Fruit fly (Drosophila melanogaster) whole organism, embryonic: Measurements from ENCODE around the gene Vha16-3.
A peak's percentile ranks its signal among the peaks of the same experiment; 100 is the strongest.

Source experiments
- Atf-2 ChIP-seq: fragments of 200-800 bp; sonication (Bioruptor generic); optimal IDR thresholded peaks from 2 replicates; lab custom pipeline; 2016; ENCODE audit warnings: missing biosample characterization, missing genetic modification characterization
- B-H2 ChIP-seq: fragments of 200-800 bp; sonication (Bioruptor generic); optimal IDR thresholded peaks from 2 replicates; lab custom pipeline; 2018; ENCODE audit warnings: missing biosample characterization, mild to moderate bottlenecking, missing genetic modification characterization
- CG10267 ChIP-seq: fragments of 200-800 bp; sonication (Bioruptor generic); optimal IDR thresholded peaks from 2 replicates; lab custom pipeline; 2018; ENCODE audit warnings: missing biosample characterization, mild to moderate bottlenecking, missing genetic modification characterization, moderate library complexity
- CG10462 ChIP-seq: fragments of 200-800 bp; sonication (Bioruptor generic); optimal IDR thresholded peaks from 2 replicates; lab custom pipeline; 2016; ENCODE audit warnings: missing biosample characterization, missing genetic modification characterization
- CG10565 ChIP-seq: fragments of 200-800 bp; sonication (Bioruptor generic); optimal IDR thresholded peaks from 3 replicates; lab custom pipeline; 2016; ENCODE audit warnings: missing biosample characterization, mild to moderate bottlenecking, missing genetic modification characterization
- CG11560 ChIP-seq: fragments of 200-800 bp; sonication (Bioruptor generic); IDR thresholded peaks from 3 replicates; pipeline ENCODE4 v1.3.6; 2022; ENCODE audit warnings: missing biosample characterization, missing genetic modification characterization
- CG12942 ChIP-seq: fragments of 200-800 bp; sonication (Bioruptor generic); optimal IDR thresholded peaks from 3 replicates; lab custom pipeline; 2016; ENCODE audit warnings: missing biosample characterization, missing genetic modification characterization
- CG15269 ChIP-seq: fragments of 200-800 bp; sonication (Bioruptor generic); optimal IDR thresholded peaks from 2 replicates; lab custom pipeline; 2018; ENCODE audit warnings: missing biosample characterization, mild to moderate bottlenecking, missing genetic modification characterization, moderate library complexity
- CG1602 ChIP-seq: fragments of 200-800 bp; sonication (Bioruptor generic); optimal IDR thresholded peaks from 3 replicates; lab custom pipeline; 2016; ENCODE audit warnings: missing biosample characterization, missing genetic modification characterization
- CG16863 ChIP-seq: fragments of 200-800 bp; sonication (Bioruptor generic); optimal IDR thresholded peaks from 3 replicates; lab custom pipeline; 2016; ENCODE audit warnings: missing biosample characterization, missing genetic modification characterization
- CG17568 ChIP-seq: fragments of 200-800 bp; sonication (Bioruptor generic); optimal IDR thresholded peaks from 2 replicates; lab custom pipeline; 2018; ENCODE audit warnings: missing biosample characterization, mild to moderate bottlenecking, missing genetic modification characterization, moderate library complexity
- CG1832 ChIP-seq: fragments of 200-800 bp; sonication (Bioruptor generic); optimal IDR thresholded peaks from 2 replicates; lab custom pipeline; 2017; ENCODE audit warnings: missing biosample characterization, mild to moderate bottlenecking, missing genetic modification characterization, inconsistent platforms
- CG2120 ChIP-seq: fragments of 200-800 bp; sonication (Bioruptor generic); optimal IDR thresholded peaks from 3 replicates; lab custom pipeline; 2016; ENCODE audit warnings: missing biosample characterization, missing genetic modification characterization
- CG30431 ChIP-seq: fragments of 200-800 bp; sonication (Bioruptor generic); optimal IDR thresholded peaks from 2 replicates; lab custom pipeline; 2017; ENCODE audit warnings: missing biosample characterization, missing genetic modification characterization
- CG33557 ChIP-seq: fragments of 200-800 bp; sonication (Bioruptor generic); optimal IDR thresholded peaks from 2 replicates; lab custom pipeline; 2019; ENCODE audit warnings: missing biosample characterization, mild to moderate bottlenecking, missing genetic modification characterization, moderate library complexity
- CG34422 ChIP-seq: fragments of 200-800 bp; sonication (Bioruptor generic); IDR thresholded peaks from 3 replicates; pipeline ENCODE4 v1.3.6; 2022; ENCODE audit warnings: missing biosample characterization, missing genetic modification characterization
- CG3838 ChIP-seq: fragments of 200-800 bp; sonication (Bioruptor generic); optimal IDR thresholded peaks from 3 replicates; lab custom pipeline; 2016; ENCODE audit warnings: missing biosample characterization, missing genetic modification characterization
- CG4282 ChIP-seq: fragments of 200-800 bp; sonication (Bioruptor generic); optimal IDR thresholded peaks from 2 replicates; lab custom pipeline; 2016; ENCODE audit warnings: missing biosample characterization, missing genetic modification characterization
- CG4617 ChIP-seq: fragments of 200-800 bp; sonication (Bioruptor generic); optimal IDR thresholded peaks from 3 replicates; lab custom pipeline; 2016; ENCODE audit warnings: missing biosample characterization, missing genetic modification characterization, borderline replicate concordance
- CG4820 ChIP-seq: fragments of 200-800 bp; sonication (Bioruptor generic); optimal IDR thresholded peaks from 3 replicates; lab custom pipeline; 2016; ENCODE audit warnings: missing biosample characterization, missing genetic modification characterization
- CG8290 ChIP-seq, 3 experiments: fragments of 200-800 bp; sonication (Bioruptor generic); optimal IDR thresholded peaks; 2 replicates each; lab custom pipeline; 2016 to 2019; ENCODE audit warnings: missing biosample characterization in 3 of 3, missing genetic modification characterization in 3 of 3, mild to moderate bottlenecking in 2 of 3, moderate library complexity in 1 of 3
- CG8944 ChIP-seq: fragments of 200-800 bp; sonication (Bioruptor generic); optimal IDR thresholded peaks from 3 replicates; lab custom pipeline; 2016; ENCODE audit warnings: missing biosample characterization, missing genetic modification characterization
- CG9609 ChIP-seq: fragments of 200-800 bp; sonication (Bioruptor generic); optimal IDR thresholded peaks from 3 replicates; lab custom pipeline; 2016; ENCODE audit warnings: missing biosample characterization, missing genetic modification characterization
- CTCF ChIP-seq: fragments of 200-800 bp; sonication (Bioruptor generic); optimal IDR thresholded peaks from 2 replicates; lab custom pipeline; 2017; ENCODE audit warnings: missing biosample characterization, mild to moderate bottlenecking, missing genetic modification characterization, moderate library complexity
- CkIIα-i1 ChIP-seq: fragments of 200-800 bp; sonication (Bioruptor generic); IDR thresholded peaks from 2 replicates; pipeline ENCODE4 v1.3.6; 2022; ENCODE audit warnings: missing biosample characterization, missing genetic modification characterization
- CrebB ChIP-seq: fragments of 200-800 bp; sonication (Bioruptor generic); optimal IDR thresholded peaks from 3 replicates; lab custom pipeline; 2018; ENCODE audit warnings: missing biosample characterization, mild to moderate bottlenecking, missing genetic modification characterization
- E2f1 ChIP-seq: fragments of 200-800 bp; sonication (Bioruptor generic); IDR thresholded peaks from 2 replicates; pipeline ENCODE4 v1.3.6; 2022; ENCODE audit warnings: missing biosample characterization, missing genetic modification characterization
- Fer1 ChIP-seq: fragments of 200-800 bp; sonication (Bioruptor generic); optimal IDR thresholded peaks from 2 replicates; lab custom pipeline; 2017; ENCODE audit warnings: missing biosample characterization, mild to moderate bottlenecking, missing genetic modification characterization
- Gsc ChIP-seq: fragments of 200-800 bp; sonication (Bioruptor generic); IDR thresholded peaks from 2 replicates; pipeline ENCODE4 v1.3.6; 2022; ENCODE audit warnings: missing biosample characterization, missing genetic modification characterization
- HHEX ChIP-seq: fragments of 200-800 bp; sonication (Bioruptor generic); optimal IDR thresholded peaks from 3 replicates; lab custom pipeline; 2017; ENCODE audit warnings: missing biosample characterization, mild to moderate bottlenecking, missing genetic modification characterization, missing genetic modification reagents
- Hr3 ChIP-seq: fragments of 200-800 bp; sonication (Bioruptor generic); optimal IDR thresholded peaks from 3 replicates; lab custom pipeline; 2016; ENCODE audit warnings: missing biosample characterization, missing genetic modification characterization
- Hr39 ChIP-seq: fragments of >200 bp; optimal IDR thresholded peaks from 2 replicates; lab custom pipeline; 2017
- Lpt ChIP-seq: fragments of >200 bp; optimal IDR thresholded peaks from 2 replicates; lab custom pipeline; 2018; ENCODE audit warnings: missing biosample characterization, missing genetic modification characterization
- NC2α ChIP-seq: fragments of 200-800 bp; sonication (Bioruptor generic); optimal IDR thresholded peaks from 2 replicates; lab custom pipeline; 2016; ENCODE audit warnings: missing biosample characterization, missing genetic modification characterization
- NK7.1 ChIP-seq: fragments of 200-800 bp; sonication (Bioruptor generic); optimal IDR thresholded peaks from 3 replicates; lab custom pipeline; 2016; ENCODE audit warnings: missing biosample characterization, missing genetic modification characterization
- Nf-YC ChIP-seq: fragments of 200-800 bp; optimal IDR thresholded peaks from 3 replicates; lab custom pipeline; 2019; ENCODE audit warnings: missing biosample characterization, mild to moderate bottlenecking, missing genetic modification characterization, moderate library complexity
- Sin3A ChIP-seq: fragments of >200 bp; optimal IDR thresholded peaks from 2 replicates; lab custom pipeline; 2018
- al ChIP-seq: fragments of 200-800 bp; sonication (Bioruptor generic); IDR thresholded peaks from 2 replicates; pipeline ENCODE4 v1.3.6; 2022; ENCODE audit warnings: missing biosample characterization, missing genetic modification characterization
- bab2 ChIP-seq: fragments of 200-800 bp; sonication (Bioruptor generic); optimal IDR thresholded peaks from 2 replicates; lab custom pipeline; 2016; ENCODE audit warnings: missing biosample characterization, missing genetic modification characterization
- cas ChIP-seq: fragments of 200-800 bp; sonication (Bioruptor generic); IDR thresholded peaks from 2 replicates; pipeline ENCODE4 v1.3.6; 2022; ENCODE audit warnings: missing biosample characterization, missing genetic modification characterization
- esg ChIP-seq: fragments of 200-800 bp; sonication (Bioruptor generic); conservative IDR thresholded peaks from 2 replicates; pipeline ENCODE4 v1.3.6; 2022; ENCODE audit warnings: missing biosample characterization, missing genetic modification characterization
- gsb ChIP-seq: fragments of 200-800 bp; sonication (Bioruptor generic); IDR thresholded peaks from 2 replicates; pipeline ENCODE4 v1.3.6; 2022; ENCODE audit warnings: missing biosample characterization, missing genetic modification characterization
- jing ChIP-seq: fragments of 200-800 bp; sonication (Bioruptor generic); optimal IDR thresholded peaks from 2 replicates; lab custom pipeline; 2018; ENCODE audit warnings: missing biosample characterization, mild to moderate bottlenecking, missing genetic modification characterization
- ken ChIP-seq: fragments of 200-800 bp; sonication (Bioruptor generic); IDR thresholded peaks from 3 replicates; pipeline ENCODE4 v1.3.6; 2022; ENCODE audit warnings: missing biosample characterization, missing genetic modification characterization
- lbe ChIP-seq: fragments of 200-800 bp; sonication (Bioruptor generic); optimal IDR thresholded peaks from 2 replicates; lab custom pipeline; 2016; ENCODE audit warnings: missing biosample characterization, mild to moderate bottlenecking, missing genetic modification characterization
- onecut ChIP-seq: fragments of 200-800 bp; sonication (Bioruptor generic); IDR thresholded peaks from 2 replicates; pipeline ENCODE4 v1.3.6; 2022; ENCODE audit warnings: missing biosample characterization, missing genetic modification characterization
- row ChIP-seq: fragments of 200-800 bp; sonication (Bioruptor generic); IDR thresholded peaks from 3 replicates; pipeline ENCODE4 v1.3.6; 2022; ENCODE audit warnings: missing biosample characterization, missing genetic modification characterization
- slbo ChIP-seq: fragments of 200-800 bp; sonication (Bioruptor generic); IDR thresholded peaks from 2 replicates; pipeline ENCODE4 v1.3.6; 2022; ENCODE audit warnings: missing biosample characterization, missing genetic modification characterization
- slou ChIP-seq: fragments of 200-800 bp; sonication (Bioruptor generic); optimal IDR thresholded peaks from 3 replicates; lab custom pipeline; 2016; ENCODE audit warnings: missing biosample characterization, missing genetic modification characterization
- sug ChIP-seq: fragments of 200-800 bp; optimal IDR thresholded peaks from 2 replicates; lab custom pipeline; 2019; ENCODE audit warnings: missing biosample characterization, mild to moderate bottlenecking, missing genetic modification characterization, moderate library complexity
- tap ChIP-seq: fragments of 200-800 bp; optimal IDR thresholded peaks from 3 replicates; lab custom pipeline; 2019; ENCODE audit warnings: missing biosample characterization, mild to moderate bottlenecking, missing genetic modification characterization, moderate library complexity
- trem ChIP-seq: fragments of 200-800 bp; optimal IDR thresholded peaks from 3 replicates; lab custom pipeline; 2019; ENCODE audit warnings: missing biosample characterization, mild to moderate bottlenecking, missing genetic modification characterization, moderate library complexity
- trh ChIP-seq: fragments of 200-800 bp; sonication (Bioruptor generic); optimal IDR thresholded peaks from 2 replicates; lab custom pipeline; 2016; ENCODE audit warnings: missing biosample characterization, missing genetic modification characterization
- tup ChIP-seq: fragments of 200-800 bp; sonication (Bioruptor generic); optimal IDR thresholded peaks from 2 replicates; lab custom pipeline; 2016; ENCODE audit warnings: missing biosample characterization, mild to moderate bottlenecking, missing genetic modification characterization, moderate library complexity

Gene Vha16-3

dm6 chr3L:11466985-11467384 is 6.1 kb upstream of the Vha16-3 start (continued):
- no peak for TF ChIP-seq Sin3A (lab: Kevin White, UChicago)
- no peak for TF ChIP-seq CG16863 (GFP tag; lab: Kevin White, UChicago)
- TF ChIP-seq CG2120 (GFP tag; lab: Kevin White, UChicago) = no peak
- TF ChIP-seq CG4617 (GFP tag; lab: Kevin White, UChicago) = no peak
- TF ChIP-seq HHEX = peak; percentile 22
- TF ChIP-seq CG9609 (GFP tag; lab: Kevin White, UChicago) = no peak
- no peak for TF ChIP-seq CG10462 (GFP tag; lab: Kevin White, UChicago)
- TF ChIP-seq NC2α = no peak
- TF ChIP-seq slbo (GFP tag; lab: Robert Waterston, UW) = peak; percentile 34; the same call in 1 of the 2 replicates
- TF ChIP-seq sug (tag; lab: Kevin White, UChicago) = no peak
- no peak for TF ChIP-seq Lpt (GFP tag; lab: Kevin White, UChicago)
- TF ChIP-seq jing (GFP tag; lab: Kevin White, UChicago) = no peak
- TF ChIP-seq trem (tag; lab: Kevin White, UChicago) = no peak
- TF ChIP-seq slou (GFP tag; lab: Kevin White, UChicago) = no peak
- TF ChIP-seq CG1602 (GFP tag; lab: Kevin White, UChicago) = no peak
- no peak for TF ChIP-seq tup (GFP tag; lab: Kevin White, UChicago)
- no peak for TF ChIP-seq CG10565 (GFP tag; lab: Kevin White, UChicago)
- no peak for TF ChIP-seq CG1832 (GFP tag; lab: Kevin White, UChicago)
- no peak for TF ChIP-seq lbe
- no peak for TF ChIP-seq bab2 (GFP tag; lab: Kevin White, UChicago)
- TF ChIP-seq Hr3 (GFP tag; lab: Kevin White, UChicago) = peak; percentile 35
- no peak for TF ChIP-seq CG11560
- peak; percentile 41 for TF ChIP-seq CG15269
- no peak for TF ChIP-seq Hr39
- TF ChIP-seq esg (GFP tag; lab: Robert Waterston, UW) = no peak
- TF ChIP-seq CkIIα-i1 (GFP tag; lab: Robert Waterston, UW) = no peak
- no peak for TF ChIP-seq CG33557 (GFP tag; lab: Kevin White, UChicago)
- TF ChIP-seq CG8290 (GFP tag; optimal IDR thresholded peaks at IDR 0.05; lab: Kevin White, UChicago) = no peak
- no peak for TF ChIP-seq CG8290 (tag; optimal IDR thresholded peaks at IDR 0.05; lab: Kevin White, UChicago)
- no peak for TF ChIP-seq Nf-YC (tag; lab: Kevin White, UChicago)
- no peak for TF ChIP-seq trh (GFP tag; lab: Kevin White, UChicago)
- TF ChIP-seq cas = no peak
- no peak for TF ChIP-seq gsb (GFP tag; lab: Robert Waterston, UW)
- TF ChIP-seq CG30431 (GFP tag; lab: Kevin White, UChicago) = no peak
- peak; percentile 35 for TF ChIP-seq CG10267 (tag; lab: Kevin White, UChicago)
- no peak for TF ChIP-seq CG17568 (GFP tag; lab: Kevin White, UChicago)
- no peak for TF ChIP-seq CrebB (tag; lab: Kevin White, UChicago)
- no peak for TF ChIP-seq CTCF (GFP tag; lab: Kevin White, UChicago)
- TF ChIP-seq NK7.1 (GFP tag; lab: Kevin White, UChicago) = no peak
- TF ChIP-seq CG4282 (GFP tag; lab: Kevin White, UChicago) = no peak
- TF ChIP-seq Gsc = no peak
- peak; percentile 21 for TF ChIP-seq tap
- TF ChIP-seq CG12942 (GFP tag; lab: Kevin White, UChicago) = no peak
- no peak for TF ChIP-seq CG3838 (GFP tag; lab: Kevin White, UChicago)
- TF ChIP-seq CG8944 (GFP tag; lab: Kevin White, UChicago) = no peak
- TF ChIP-seq onecut (GFP tag; lab: Robert Waterston, UW) = no peak
- TF ChIP-seq al (GFP tag; lab: Robert Waterston, UW) = no peak
- no peak for TF ChIP-seq Atf-2 (GFP tag; lab: Kevin White, UChicago)
- peak; percentile 43 for TF ChIP-seq Fer1 (GFP tag; lab: Kevin White, UChicago)
- TF ChIP-seq E2f1 (GFP tag; lab: Robert Waterston, UW) = no peak
- no peak for TF ChIP-seq CG4820 (GFP tag; lab: Kevin White, UChicago)
- no peak for TF ChIP-seq CG34422 (GFP tag; lab: Robert Waterston, UW)
- 0 out of 3 replicates have a peak, but pooled peaks have one; percentile 21 for TF ChIP-seq row (GFP tag; lab: Robert Waterston, UW)
- no peak for TF ChIP-seq ken (GFP tag; lab: Robert Waterston, UW)
- TF ChIP-seq B-H2 (GFP tag; lab: Kevin White, UChicago) = no peak
